Worm (Caenorhabditis elegans) whole organism, L2 larva: Measurements from ENCODE around the gene T18D3.6.

Experiments
- F13H6.1 ChIP-seq: sonication (generic microtip); optimal IDR thresholded peaks from 2 replicates; lab custom pipeline; 2016; ENCODE audit warnings: missing genetic modification characterization, missing compliant biosample characterization
- R02D3.7 ChIP-seq: fragments of 150-350 bp; optimal IDR thresholded peaks from 2 replicates; lab custom pipeline; 2014; ENCODE audit warnings: missing biosample characterization, missing genetic modification characterization
- alr-1 ChIP-seq: fragments of 150-350 bp; optimal IDR thresholded peaks from 2 replicates; lab custom pipeline; 2014; ENCODE audit warnings: missing biosample characterization, missing genetic modification characterization
- aly-2 ChIP-seq: fragments of 150-350 bp; optimal IDR thresholded peaks from 2 replicates; lab custom pipeline; 2014; ENCODE audit warnings: missing biosample characterization, missing genetic modification characterization
- ama-1 ChIP-seq: fragments of 150-350 bp; optimal IDR thresholded peaks from 2 replicates; lab custom pipeline; 2018; ENCODE audit warnings: inconsistent platforms
- blmp-1 ChIP-seq: sonication (generic microtip); optimal IDR thresholded peaks from 2 replicates; lab custom pipeline; 2017; ENCODE audit warnings: missing genetic modification characterization, mild to moderate bottlenecking, missing compliant biosample characterization, antibody characterized with exemption, moderate library complexity; ENCODE audit not compliant: insufficient read depth
- ceh-82 ChIP-seq: fragments of 150-350 bp; optimal IDR thresholded peaks from 2 replicates; lab custom pipeline; 2014; ENCODE audit warnings: missing biosample characterization, missing genetic modification characterization
- crh-2 ChIP-seq: sonication (generic microtip); optimal IDR thresholded peaks from 2 replicates; lab custom pipeline; 2017; ENCODE audit warnings: missing biosample characterization, missing genetic modification characterization
- dmd-4 ChIP-seq: sonication (generic microtip); optimal IDR thresholded peaks from 2 replicates; lab custom pipeline; 2017; ENCODE audit warnings: missing biosample characterization, missing genetic modification characterization
- egl-27 ChIP-seq: sonication (generic microtip); optimal IDR thresholded peaks from 3 replicates; lab custom pipeline; 2017; ENCODE audit warnings: missing biosample characterization, missing genetic modification reagents, missing genetic modification characterization
- elt-1 ChIP-seq: fragments of 150-350 bp; optimal IDR thresholded peaks from 2 replicates; lab custom pipeline; 2014; ENCODE audit warnings: missing biosample characterization, missing genetic modification characterization
- fos-1 ChIP-seq: fragments of 150-350 bp; optimal IDR thresholded peaks from 2 replicates; lab custom pipeline; 2014; ENCODE audit warnings: missing biosample characterization, missing genetic modification characterization
- gmeb-1 ChIP-seq: fragments of 150-350 bp; optimal IDR thresholded peaks from 2 replicates; lab custom pipeline; 2014; ENCODE audit warnings: missing biosample characterization, missing genetic modification characterization
- lin-11 ChIP-seq: fragments of 150-350 bp; sonication (generic microtip); optimal IDR thresholded peaks from 2 replicates; lab custom pipeline; 2014; ENCODE audit warnings: missing biosample characterization, missing genetic modification characterization, inconsistent platforms, mixed read lengths
- lin-13 ChIP-seq: fragments of 150-350 bp; optimal IDR thresholded peaks from 2 replicates; lab custom pipeline; 2014; ENCODE audit warnings: missing biosample characterization, missing genetic modification reagents, missing genetic modification characterization
- lin-39 ChIP-seq: fragments of 150-350 bp; optimal IDR thresholded peaks from 2 replicates; lab custom pipeline; 2014; ENCODE audit warnings: missing biosample characterization, missing genetic modification reagents, missing genetic modification characterization
- mab-5 ChIP-seq: fragments of 150-350 bp; optimal IDR thresholded peaks from 2 replicates; lab custom pipeline; 2014; ENCODE audit warnings: missing biosample characterization, missing genetic modification characterization
- mdl-1 ChIP-seq, 2 experiments: fragments of 150-350 bp in 1 of 2; sonication (generic microtip) in 1 of 2; optimal IDR thresholded peaks; 2 replicates each; lab custom pipeline; 2017; ENCODE audit warnings: missing biosample characterization in 2 of 2, missing genetic modification characterization in 2 of 2
- nhr-11 ChIP-seq: fragments of 150-350 bp; optimal IDR thresholded peaks from 2 replicates; lab custom pipeline; 2014; ENCODE audit warnings: missing biosample characterization, missing genetic modification characterization
- nhr-12 ChIP-seq: fragments of 150-350 bp; optimal IDR thresholded peaks from 2 replicates; lab custom pipeline; 2014; ENCODE audit warnings: missing biosample characterization, missing genetic modification characterization
- nhr-129 ChIP-seq: fragments of 150-350 bp; optimal IDR thresholded peaks from 2 replicates; lab custom pipeline; 2014; ENCODE audit warnings: missing biosample characterization, missing genetic modification characterization
- nhr-21 ChIP-seq: fragments of 150-350 bp; optimal IDR thresholded peaks from 2 replicates; lab custom pipeline; 2014; ENCODE audit warnings: missing biosample characterization, missing genetic modification characterization
- nhr-237 ChIP-seq: fragments of 150-350 bp; optimal IDR thresholded peaks from 2 replicates; lab custom pipeline; 2014; ENCODE audit warnings: missing biosample characterization, missing genetic modification characterization
- nhr-25 ChIP-seq: fragments of 150-350 bp; sonication (generic microtip); optimal IDR thresholded peaks from 3 replicates; lab custom pipeline; 2014; ENCODE audit warnings: missing biosample characterization, missing genetic modification characterization
- nhr-77 ChIP-seq: fragments of 150-350 bp; optimal IDR thresholded peaks from 2 replicates; lab custom pipeline; 2014; ENCODE audit warnings: missing biosample characterization, missing genetic modification characterization
- peb-1 ChIP-seq: fragments of 150-350 bp; optimal IDR thresholded peaks from 2 replicates; lab custom pipeline; 2014; ENCODE audit warnings: missing biosample characterization, missing genetic modification characterization
- skn-1 ChIP-seq: sonication (generic microtip); optimal IDR thresholded peaks from 2 replicates; lab custom pipeline; 2017; ENCODE audit warnings: missing biosample characterization, missing genetic modification characterization
- sma-3 ChIP-seq: sonication (generic microtip); optimal IDR thresholded peaks from 2 replicates; lab custom pipeline; 2016; ENCODE audit warnings: missing genetic modification reagents, missing genetic modification characterization, missing compliant biosample characterization
- sma-9 ChIP-seq, 2 experiments: fragments of 150-350 bp in 1 of 2; sonication (generic microtip) in 1 of 2; optimal IDR thresholded peaks; 2 replicates each; lab custom pipeline; 2014 to 2016; ENCODE audit warnings: missing genetic modification characterization in 2 of 2, mild to moderate bottlenecking in 1 of 2, missing biosample characterization in 1 of 2, missing compliant biosample characterization in 1 of 2, missing genetic modification reagents in 1 of 2, moderate library complexity in 1 of 2
- unc-39 ChIP-seq: fragments of 150-350 bp; optimal IDR thresholded peaks from 2 replicates; lab custom pipeline; 2014; ENCODE audit warnings: missing biosample characterization, missing genetic modification characterization
- zag-1 ChIP-seq: fragments of 150-350 bp; optimal IDR thresholded peaks from 2 replicates; lab custom pipeline; 2014; ENCODE audit warnings: missing biosample characterization, missing genetic modification characterization
- ztf-1 ChIP-seq: fragments of 200-800 bp; sonication (Bioruptor generic); conservative IDR thresholded peaks from 2 replicates; pipeline ENCODE4 v1.3.6; 2022; ENCODE audit warnings: missing genetic modification characterization, missing compliant biosample characterization
- ztf-4 ChIP-seq: fragments of 150-350 bp; optimal IDR thresholded peaks from 2 replicates; lab custom pipeline; 2014; ENCODE audit warnings: missing biosample characterization, missing genetic modification characterization

T18D3.6 gene

ce11 chrX:12425427-12425826 lies 24.3 kb upstream of the T18D3.6 start, which contains the start of gene T24D3.2:
T24D3.2 (plus strand) TSS chrX:12425730.
- TF ChIP-seq blmp-1 (peak; percentile 14), nhr-21 (tag; lab: Kevin White, UChicago) (peak; percentile 91), sma-3 (GFP tag; lab: Kevin White, UChicago) (peak; percentile 88), nhr-12 (tag; lab: Kevin White, UChicago) (no peak), crh-2 (peak; percentile 19), aly-2 (tag; lab: Kevin White, UChicago) (no peak), nhr-11 (tag; lab: Kevin White, UChicago) (no peak), nhr-25 (tag; lab: Kevin White, UChicago) (peak; percentile 74), egl-27 (peak; percentile 63), mdl-1 (tag; optimal IDR thresholded peaks at IDR 0.05; lab: Kevin White, UChicago) (peak in 1 of 2 experiments; percentile 24), sma-9 (GFP tag; optimal IDR thresholded peaks at IDR 0.05; lab: Kevin White, UChicago) (peak; percentile 87), sma-9 (tag; optimal IDR thresholded peaks at IDR 0.05; lab: Kevin White, UChicago) (no peak), fos-1 (tag; lab: Kevin White, UChicago) (peak; percentile 13), peb-1 (tag; lab: Kevin White, UChicago) (no peak)
- TF ChIP-seq, all 48 proteins: peak for 9

ce11 chrX:12430309-12430708 lies 19.4 kb upstream of the T18D3.6 start, which contains the start of gene med-1:
med-1 (plus strand) TSS chrX:12430609.
- no peak for TF ChIP-seq elt-1 (tag; lab: Kevin White, UChicago)
- no peak for TF ChIP-seq ceh-82 (tag; lab: Kevin White, UChicago)
- no peak for TF ChIP-seq ama-1 (lab: Kevin White, UChicago)
- no peak for TF ChIP-seq alr-1 (tag; lab: Kevin White, UChicago)

- peak; percentile 1 for TF ChIP-seq nhr-129 (tag; lab: Kevin White, UChicago)
- TF ChIP-seq ztf-4 (tag; lab: Kevin White, UChicago) = no peak
Measured at ce11 chrX:12434086-12434485, 15.6 kb upstream of the T18D3.6 start, which contains the start of gene tsct-1. tsct-1 (plus strand) TSS chrX:12434097.

- TF ChIP-seq nhr-129 (tag; lab: Kevin White, UChicago) = peak; percentile 23
- peak; percentile 57 for TF ChIP-seq fos-1 (tag; lab: Kevin White, UChicago)
- no peak for TF ChIP-seq R02D3.7 (tag; lab: Kevin White, UChicago)
Measured at ce11 chrX:12435246-12435645, 14.4 kb upstream of the T18D3.6 start.

- TF ChIP-seq alr-1 (tag; lab: Kevin White, UChicago) (no peak), fos-1 (tag; lab: Kevin White, UChicago) (no peak), ztf-1 (GFP tag; lab: Robert Waterston, UW) (no peak), sma-9 (GFP tag; optimal IDR thresholded peaks at IDR 0.05; lab: Kevin White, UChicago) (no peak), sma-9 (tag; optimal IDR thresholded peaks at IDR 0.05; lab: Kevin White, UChicago) (no peak), unc-39 (tag; lab: Kevin White, UChicago) (no peak), ceh-82 (tag; lab: Kevin White, UChicago) (no peak), lin-13 (GFP tag; lab: Kevin White, UChicago) (no peak), dmd-4 (tag; lab: Kevin White, UChicago) (no peak), nhr-11 (tag; lab: Kevin White, UChicago) (no peak), skn-1 (tag; lab: Kevin White, UChicago) (no peak), lin-11 (no peak)
Measured at ce11 chrX:12436486-12436885, 13.2 kb upstream of the T18D3.6 start.

- TF ChIP-seq skn-1 (tag; lab: Kevin White, UChicago) = no peak
- TF ChIP-seq nhr-77 (tag; lab: Kevin White, UChicago) = no peak
- no peak for TF ChIP-seq lin-11
- no peak for TF ChIP-seq nhr-25 (tag; lab: Kevin White, UChicago)
- TF ChIP-seq ztf-4 (tag; lab: Kevin White, UChicago) = no peak
- no peak for TF ChIP-seq lin-39 (tag; lab: Kevin White, UChicago)
- no peak for TF ChIP-seq nhr-237 (tag; lab: Kevin White, UChicago)
- no peak for TF ChIP-seq elt-1 (tag; lab: Kevin White, UChicago)
- TF ChIP-seq dmd-4 (tag; lab: Kevin White, UChicago) = no peak
- no peak for TF ChIP-seq F13H6.1
- TF ChIP-seq ztf-1 (GFP tag; lab: Robert Waterston, UW) = no peak
- TF ChIP-seq mab-5 = no peak
- no peak for TF ChIP-seq crh-2
- no peak for TF ChIP-seq zag-1
- no peak for TF ChIP-seq nhr-21 (tag; lab: Kevin White, UChicago)
- no peak for TF ChIP-seq aly-2 (tag; lab: Kevin White, UChicago)
- no peak for TF ChIP-seq gmeb-1 (tag; lab: Kevin White, UChicago)
Measured at ce11 chrX:12438266-12438665, 11.4 kb upstream of the T18D3.6 start.
